Comparison of ENCODE assay signal across 1 fruit fly cellular context in genomic region chrX:13370826-13371703, dm6.
TF ChIP-seq lines count a peak whose summit lies in the region.

No protein-coding gene starts in this region.

TF ChIP-seq in whole organism, embryonic, 481 proteins besides CTCF, POLR2A, EP300 and RAD21 (continued from another document and continues in another):
- TF ChIP-seq aop (GFP tag; IDR thresholded peaks at IDR 0.05; lab: Robert Waterston, UW) (no peak), CG2120 (GFP tag; optimal IDR thresholded peaks at IDR 0.05; lab: Kevin White, UChicago) (peak; percentile 58), ATbp (GFP tag; optimal IDR thresholded peaks at IDR 0.05; lab: Kevin White, UChicago) (no peak), CG34422 (GFP tag; IDR thresholded peaks at IDR 0.05; lab: Robert Waterston, UW) (0 out of 3 replicates have a peak, but pooled peaks have one; percentile 21), stwl (tag; optimal IDR thresholded peaks at IDR 0.05; lab: Kevin White, UChicago) (peak; percentile 42), CG7928 (GFP tag; optimal IDR thresholded peaks at IDR 0.05; lab: Kevin White, UChicago) (peak; percentile 93), Ets97D (GFP tag; optimal IDR thresholded peaks at IDR 0.05; lab: Kevin White, UChicago) (peak; percentile 3), CG14014 (GFP tag; IDR thresholded peaks at IDR 0.05; lab: Robert Waterston, UW) (no peak), Max (GFP tag; optimal IDR thresholded peaks at IDR 0.05; lab: Kevin White, UChicago) (no peak), wdn (GFP tag; IDR thresholded peaks at IDR 0.05; lab: Robert Waterston, UW) (no peak), Hand (GFP tag; optimal IDR thresholded peaks at IDR 0.05; lab: Kevin White, UChicago) (no peak), Awh (GFP tag; IDR thresholded peaks at IDR 0.05; lab: Robert Waterston, UW) (no peak), Ets65A (GFP tag; lab: Kevin White, UChicago) (no peak), Dp (GFP tag; optimal IDR thresholded peaks at IDR 0.05; lab: Kevin White, UChicago) (peak; percentile 80), croc (GFP tag; conservative IDR thresholded peaks at IDR 0.05; lab: Robert Waterston, UW) (no peak), CG4854 (GFP tag; optimal IDR thresholded peaks at IDR 0.05; lab: Kevin White, UChicago) (no peak), CG5953 (GFP tag; IDR thresholded peaks at IDR 0.05; lab: Robert Waterston, UW) (no peak), tna (GFP tag; IDR thresholded peaks at IDR 0.05; lab: Robert Waterston, UW; ENCODE audit: partially characterized antibody) (peak; percentile 75), CG14050 (GFP tag; IDR thresholded peaks at IDR 0.05; lab: Robert Waterston, UW) (no peak), gsb (GFP tag; IDR thresholded peaks at IDR 0.05; lab: Robert Waterston, UW) (no peak), CG17361 (GFP tag; IDR thresholded peaks at IDR 0.05; lab: Robert Waterston, UW) (no peak), otp (GFP tag; IDR thresholded peaks at IDR 0.05; lab: Robert Waterston, UW) (no peak), Antp (GFP tag; optimal IDR thresholded peaks at IDR 0.05; lab: Kevin White, UChicago) (peak; percentile 8), grau (tag; optimal IDR thresholded peaks at IDR 0.05; lab: Kevin White, UChicago) (peak; percentile 13), amos (GFP tag; IDR thresholded peaks at IDR 0.05; lab: Robert Waterston, UW; ENCODE audit: partially characterized antibody) (peak; percentile 66; the same call in 1 of the 2 replicates), gfzf (GFP tag; optimal IDR thresholded peaks at IDR 0.05; lab: Kevin White, UChicago) (peak; percentile 33), unpg (GFP tag; optimal IDR thresholded peaks at IDR 0.05; lab: Kevin White, UChicago) (peak; percentile 4), Dll (GFP tag; IDR thresholded peaks at IDR 0.05; lab: Robert Waterston, UW; ENCODE audit: partially characterized antibody) (peak; percentile 66; the same call in 3 of the 4 replicates), Myb (GFP tag; optimal IDR thresholded peaks at IDR 0.05; lab: Kevin White, UChicago) (peak; percentile 53), CG6683 (GFP tag; optimal IDR thresholded peaks at IDR 0.05; lab: Kevin White, UChicago) (no peak), toy (GFP tag; IDR thresholded peaks at IDR 0.05; lab: Robert Waterston, UW) (no peak), tll (GFP tag; optimal IDR thresholded peaks at IDR 0.05; lab: Kevin White, UChicago) (no peak), CG13775 (GFP tag; optimal IDR thresholded peaks at IDR 0.05; lab: Kevin White, UChicago) (no peak), dysf (GFP tag; IDR thresholded peaks at IDR 0.05; lab: Robert Waterston, UW) (0 out of 3 replicates have a peak, but pooled peaks have one; percentile 23), CG7271 (tag; optimal IDR thresholded peaks at IDR 0.05; lab: Kevin White, UChicago) (no peak), tin (GFP tag; optimal IDR thresholded peaks at IDR 0.05; lab: Kevin White, UChicago) (peak; percentile 18), CG4360 (GFP tag; IDR thresholded peaks at IDR 0.05; lab: Robert Waterston, UW) (no peak), CG2875 (GFP tag; optimal IDR thresholded peaks at IDR 0.05; lab: Kevin White, UChicago) (no peak), hth (optimal IDR thresholded peaks at IDR 0.05; lab: Kevin White, UChicago) (no peak), Blimp-1 (GFP tag; optimal IDR thresholded peaks at IDR 0.05; lab: Kevin White, UChicago) (peak; percentile 72), HmgZ (tag; optimal IDR thresholded peaks at IDR 0.05; lab: Kevin White, UChicago) (peak; percentile 59), Nf-YC (tag; optimal IDR thresholded peaks at IDR 0.05; lab: Kevin White, UChicago) (peak; percentile 79), nerfin-2 (GFP tag; IDR thresholded peaks at IDR 0.05; lab: Robert Waterston, UW; ENCODE audit: partially characterized antibody) (peak; percentile 62), CG6689 (GFP tag; IDR thresholded peaks at IDR 0.05; lab: Robert Waterston, UW) (no peak), slbo (GFP tag; IDR thresholded peaks at IDR 0.05; lab: Robert Waterston, UW) (peak; percentile 37; the same call in 1 of the 2 replicates), Sox100B (GFP tag; optimal IDR thresholded peaks at IDR 0.05; lab: Kevin White, UChicago) (no peak), CG7963 (GFP tag; IDR thresholded peaks at IDR 0.05; lab: Robert Waterston, UW; ENCODE audit: partially characterized antibody) (0 out of 3 replicates have a peak, but pooled peaks have one; percentile 42), Med (GFP tag; lab: Kevin White, UChicago) (peak; percentile 90), CG10654 (GFP tag; optimal IDR thresholded peaks at IDR 0.05; lab: Kevin White, UChicago) (no peak), Hmr (GFP tag; optimal IDR thresholded peaks at IDR 0.05; lab: Kevin White, UChicago) (peak; percentile 9), tap (tag; optimal IDR thresholded peaks at IDR 0.05; lab: Kevin White, UChicago) (no peak), lilli (GFP tag; optimal IDR thresholded peaks at IDR 0.05; lab: Kevin White, UChicago) (peak; percentile 22), ERR (GFP tag; optimal IDR thresholded peaks at IDR 0.05; lab: Kevin White, UChicago) (no peak), CG43689 (GFP tag; IDR thresholded peaks at IDR 0.05; lab: Robert Waterston, UW) (no peak), CG11695 (GFP tag; IDR thresholded peaks at IDR 0.05; lab: Robert Waterston, UW) (no peak), Dbx (GFP tag; IDR thresholded peaks at IDR 0.05; lab: Robert Waterston, UW) (no peak), gem (tag; optimal IDR thresholded peaks at IDR 0.05; lab: Kevin White, UChicago) (peak; percentile 14), CG10959 (GFP tag; IDR thresholded peaks at IDR 0.05; lab: Robert Waterston, UW) (no peak), CG7556 (GFP tag; optimal IDR thresholded peaks at IDR 0.05; lab: Kevin White, UChicago) (no peak), Dref (GFP tag; IDR thresholded peaks at IDR 0.05; lab: Robert Waterston, UW) (peak; percentile 82), CG8944 (GFP tag; optimal IDR thresholded peaks at IDR 0.05; lab: Kevin White, UChicago) (no peak), CG10462 (GFP tag; optimal IDR thresholded peaks at IDR 0.05; lab: Kevin White, UChicago) (no peak), dmrt99B (tag; optimal IDR thresholded peaks at IDR 0.05; lab: Kevin White, UChicago) (no peak), jing (GFP tag; optimal IDR thresholded peaks at IDR 0.05; lab: Kevin White, UChicago) (no peak), nmo (GFP tag; optimal IDR thresholded peaks at IDR 0.05; lab: Kevin White, UChicago) (peak; percentile 15), sens-2 (GFP tag; IDR thresholded peaks at IDR 0.05; lab: Robert Waterston, UW) (no peak), CG3995 (GFP tag; optimal IDR thresholded peaks at IDR 0.05; lab: Kevin White, UChicago) (peak; percentile 96), chinmo (GFP tag; IDR thresholded peaks at IDR 0.05; lab: Robert Waterston, UW; ENCODE audit: partially characterized antibody) (0 out of 4 replicates have a peak, but pooled peaks have one; percentile 50), CG9727 (GFP tag; optimal IDR thresholded peaks at IDR 0.05; lab: Kevin White, UChicago) (no peak), Adf1 (GFP tag; IDR thresholded peaks at IDR 0.05; lab: Robert Waterston, UW) (peak; percentile 19; the same call in 1 of the 2 replicates), CG14441 (GFP tag; IDR thresholded peaks at IDR 0.05; lab: Robert Waterston, UW) (peak; percentile 34; the same call in 1 of the 2 replicates), CHES-1-like (GFP tag; optimal IDR thresholded peaks at IDR 0.05; lab: Kevin White, UChicago) (peak; percentile 44), CG4328 (GFP tag; optimal IDR thresholded peaks at IDR 0.05; lab: Kevin White, UChicago) (no peak), so (GFP tag; IDR thresholded peaks at IDR 0.05; lab: Robert Waterston, UW) (0 out of 3 replicates have a peak, but pooled peaks have one; percentile 49), Abd-B (GFP tag; optimal IDR thresholded peaks at IDR 0.05; lab: Kevin White, UChicago) (peak; percentile 37), Fer1 (GFP tag; optimal IDR thresholded peaks at IDR 0.05; lab: Kevin White, UChicago) (no peak), ac (GFP tag; optimal IDR thresholded peaks at IDR 0.05; lab: Kevin White, UChicago) (no peak), CG6791 (GFP tag; IDR thresholded peaks at IDR 0.05; lab: Robert Waterston, UW; ENCODE audit: partially characterized antibody) (peak; percentile 70), CG3281 (GFP tag; optimal IDR thresholded peaks at IDR 0.05; lab: Kevin White, UChicago) (peak; percentile 13), Doc2 (GFP tag; IDR thresholded peaks at IDR 0.05; lab: Robert Waterston, UW) (no peak), CG12236 (GFP tag; optimal IDR thresholded peaks at IDR 0.05; lab: Kevin White, UChicago) (no peak), CG11456 (GFP tag; IDR thresholded peaks at IDR 0.05; lab: Robert Waterston, UW) (peak; percentile 56; the same call in 1 of the 3 replicates), CG12155 (GFP tag; optimal IDR thresholded peaks at IDR 0.05; lab: Kevin White, UChicago) (no peak), row (GFP tag; IDR thresholded peaks at IDR 0.05; lab: Robert Waterston, UW) (peak; percentile 57), gt (GFP tag; IDR thresholded peaks at IDR 0.05; lab: Robert Waterston, UW) (no peak), ab (GFP tag; optimal IDR thresholded peaks at IDR 0.05; lab: Kevin White, UChicago) (no peak), lab (GFP tag; optimal IDR thresholded peaks at IDR 0.05; lab: Kevin White, UChicago) (peak; percentile 19), exex (tag; optimal IDR thresholded peaks at IDR 0.05; lab: Kevin White, UChicago) (peak; percentile 62), Atf6 (GFP tag; IDR thresholded peaks at IDR 0.05; lab: Robert Waterston, UW) (0 out of 2 replicates have a peak, but pooled peaks have one; percentile 48), Rfx (GFP tag; IDR thresholded peaks at IDR 0.05; lab: Robert Waterston, UW) (peak; percentile 60), zfh2 (GFP tag; optimal IDR thresholded peaks at IDR 0.05; lab: Kevin White, UChicago) (peak; percentile 26), sna (GFP tag; IDR thresholded peaks at IDR 0.05; lab: Robert Waterston, UW; ENCODE audit: partially characterized antibody) (peak; percentile 73), Bgb (GFP tag; IDR thresholded peaks at IDR 0.05; lab: Robert Waterston, UW; ENCODE audit: partially characterized antibody) (peak; percentile 76), ato (GFP tag; IDR thresholded peaks at IDR 0.05; lab: Robert Waterston, UW; ENCODE audit: partially characterized antibody) (no peak; the same call in 1 of the 2 replicates), CG42726 (GFP tag; IDR thresholded peaks at IDR 0.05; lab: Robert Waterston, UW; ENCODE audit: partially characterized antibody) (peak; percentile 64; the same call in 1 of the 2 replicates), Opbp (GFP tag; IDR thresholded peaks at IDR 0.05; lab: Robert Waterston, UW; ENCODE audit: partially characterized antibody) (peak; percentile 60; the same call in 2 of the 3 replicates), CG16813 (GFP tag; IDR thresholded peaks at IDR 0.05; lab: Robert Waterston, UW; ENCODE audit: partially characterized antibody) (peak; percentile 53), Nf-YB (GFP tag; optimal IDR thresholded peaks at IDR 0.05; lab: Kevin White, UChicago) (peak; percentile 49), Scr (GFP tag; IDR thresholded peaks at IDR 0.05; lab: Robert Waterston, UW; ENCODE audit: partially characterized antibody) (peak; percentile 65), CG9609 (GFP tag; optimal IDR thresholded peaks at IDR 0.05; lab: Kevin White, UChicago) (peak; percentile 36), YL-1 (GFP tag; optimal IDR thresholded peaks at IDR 0.05; lab: Kevin White, UChicago) (peak; percentile 6), ci (GFP tag; IDR thresholded peaks at IDR 0.05; lab: Robert Waterston, UW) (peak; percentile 21; the same call in 1 of the 3 replicates), CG15514 (GFP tag; optimal IDR thresholded peaks at IDR 0.05; lab: Kevin White, UChicago) (peak; percentile 70), Side (GFP tag; optimal IDR thresholded peaks at IDR 0.05; lab: Kevin White, UChicago) (peak; percentile 18), jumu (GFP tag; optimal IDR thresholded peaks at IDR 0.05; lab: Kevin White, UChicago) (no peak), insv (GFP tag; optimal IDR thresholded peaks at IDR 0.05; lab: Kevin White, UChicago) (peak in 1 of 2 experiments; percentile 61), CG1603 (tag; optimal IDR thresholded peaks at IDR 0.05; lab: Kevin White, UChicago) (peak; percentile 31), CG6813 (GFP tag; optimal IDR thresholded peaks at IDR 0.05; lab: Kevin White, UChicago) (no peak), CrebB (tag; optimal IDR thresholded peaks at IDR 0.05; lab: Kevin White, UChicago) (no peak), tio (GFP tag; optimal IDR thresholded peaks at IDR 0.05; lab: Kevin White, UChicago) (no peak), lmd (GFP tag; IDR thresholded peaks at IDR 0.05; lab: Robert Waterston, UW) (no peak), B-H1 (GFP tag; IDR thresholded peaks at IDR 0.05; lab: Robert Waterston, UW) (no peak), vnd (GFP tag; IDR thresholded peaks at IDR 0.05; lab: Robert Waterston, UW; ENCODE audit: partially characterized antibody) (peak; percentile 53; the same call in 2 of the 3 replicates), CG13894 (tag; optimal IDR thresholded peaks at IDR 0.05; lab: Kevin White, UChicago) (peak; percentile 6), prd (optimal IDR thresholded peaks at IDR 0.05; lab: Kevin White, UChicago) (no peak), prd (GFP tag; IDR thresholded peaks at IDR 0.05; lab: Robert Waterston, UW) (0 out of 3 replicates have a peak, but pooled peaks have one; percentile 16), Mad (GFP tag; optimal IDR thresholded peaks at IDR 0.05; lab: Kevin White, UChicago) (no peak), Spps (tag; optimal IDR thresholded peaks at IDR 0.05; lab: Kevin White, UChicago) (no peak), CG4730 (GFP tag; IDR thresholded peaks at IDR 0.05; lab: Robert Waterston, UW) (no peak), Gug (GFP tag; IDR thresholded peaks at IDR 0.05; lab: Robert Waterston, UW) (peak; percentile 10; the same call in 1 of the 4 replicates), Pdp1 (GFP tag; optimal IDR thresholded peaks at IDR 0.05; lab: Kevin White, UChicago) (peak; percentile 9 to 45), HLH3B (GFP tag; IDR thresholded peaks at IDR 0.05; lab: Robert Waterston, UW) (no peak), CG3726 (GFP tag; IDR thresholded peaks at IDR 0.05; lab: Robert Waterston, UW) (no peak), CoRest (tag; optimal IDR thresholded peaks at IDR 0.05; lab: Kevin White, UChicago) (peak; percentile 21), dm (GFP tag; optimal IDR thresholded peaks at IDR 0.05; lab: Kevin White, UChicago) (peak; percentile 33), repo (GFP tag; optimal IDR thresholded peaks at IDR 0.05; lab: Kevin White, UChicago) (no peak), slou (GFP tag; optimal IDR thresholded peaks at IDR 0.05; lab: Kevin White, UChicago) (no peak), zfh1 (GFP tag; IDR thresholded peaks at IDR 0.05; lab: Robert Waterston, UW) (no peak), HLH4C (GFP tag; IDR thresholded peaks at IDR 0.05; lab: Robert Waterston, UW; ENCODE audit: partially characterized antibody) (peak; percentile 75)
